Fruit fly (Drosophila melanogaster): ENCODE results near the gene Ubi-p5E.

DNA sequence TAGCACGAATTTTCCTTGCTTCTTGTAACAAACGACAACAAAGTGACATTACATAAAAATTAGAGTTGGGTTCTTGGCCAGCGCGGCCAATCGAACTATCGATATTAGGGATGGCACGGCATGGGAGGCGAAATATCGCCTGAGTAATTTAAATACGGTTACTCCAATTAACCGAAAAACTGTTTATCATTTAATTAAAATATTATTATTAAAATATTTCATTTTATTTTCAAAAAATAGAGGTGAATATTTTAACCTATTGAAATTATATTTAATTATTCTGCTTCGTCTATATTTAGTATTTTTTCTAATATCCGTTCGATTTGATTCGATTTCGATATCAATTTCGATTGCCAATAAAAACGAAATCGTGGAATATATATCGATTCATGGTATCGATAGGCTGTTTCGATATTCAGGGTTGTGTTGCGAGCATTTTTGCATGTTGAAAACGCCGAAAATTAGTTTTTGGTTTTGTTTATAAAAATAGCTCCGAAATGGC is 24.0 kb downstream of the Ubi-p5E start, which contains the start of the genes Rbcn-3A and Spx:
- TF ChIP-seq bab1 (GFP tag; optimal IDR thresholded peaks at IDR 0.05) = peak; percentile 49
- peak; percentile 67 for TF ChIP-seq Mnt (GFP tag; optimal IDR thresholded peaks at IDR 0.05)
- TF ChIP-seq CG5204 (GFP tag; optimal IDR thresholded peaks at IDR 0.05) = no peak

Measured in whole organism, adult.